Worm (Caenorhabditis elegans) whole organism, L4 larva: ENCODE data around the gene Y60A3A.24.

Experiments
- F37D6.2 ChIP-seq: sonication (generic microtip); optimal IDR thresholded peaks from 2 replicates; lab custom pipeline; 2016; ENCODE audit warnings: mild to moderate bottlenecking, missing genetic modification characterization, missing compliant biosample characterization
- Y105C5A.15 ChIP-seq: fragments of 200-800 bp; sonication (Bioruptor generic); IDR thresholded peaks from 2 replicates; pipeline ENCODE4 v1.3.6; 2022; ENCODE audit warnings: missing genetic modification characterization, missing compliant biosample characterization
- ZK337.2 ChIP-seq: fragments of 200-800 bp; sonication (Bioruptor generic); IDR thresholded peaks from 2 replicates; pipeline ENCODE4 v1.3.6; 2022; ENCODE audit warnings: missing genetic modification reagents, missing genetic modification characterization, missing compliant biosample characterization
- ZK546.5 ChIP-seq, 2 experiments: sonication (generic microtip); optimal IDR thresholded peaks; 2 replicates each; lab custom pipeline; 2017; ENCODE audit warnings: missing biosample characterization in 2 of 2, missing genetic modification characterization in 2 of 2
- ctbp-1 ChIP-seq: fragments of 200-800 bp; sonication (Bioruptor generic); IDR thresholded peaks from 2 replicates; pipeline ENCODE4 v1.3.6; 2022; ENCODE audit warnings: missing genetic modification reagents, missing genetic modification characterization, missing compliant biosample characterization
- daf-16 ChIP-seq, 3 experiments: sonication (generic microtip); optimal IDR thresholded peaks; 2 replicates each; lab custom pipeline; 2016 to 2017; ENCODE audit warnings: missing genetic modification characterization in 3 of 3, missing genetic modification reagents in 3 of 3, mild to moderate bottlenecking in 2 of 3, missing compliant biosample characterization in 2 of 3, missing biosample characterization in 1 of 3, moderate library complexity in 1 of 3
- egl-27 ChIP-seq: sonication (generic microtip); optimal IDR thresholded peaks from 3 replicates; lab custom pipeline; 2017; ENCODE audit warnings: missing biosample characterization, missing genetic modification reagents, missing genetic modification characterization
- fkh-10 ChIP-seq: fragments of 150-350 bp; optimal IDR thresholded peaks from 2 replicates; lab custom pipeline; 2014; ENCODE audit warnings: missing biosample characterization, missing genetic modification reagents, missing genetic modification characterization
- mxl-2 ChIP-seq: fragments of 200-800 bp; sonication (Bioruptor generic); conservative IDR thresholded peaks from 2 replicates; pipeline ENCODE4 v1.3.6; 2022; ENCODE audit warnings: missing genetic modification reagents, missing genetic modification characterization, missing compliant biosample characterization
- nhr-77 ChIP-seq: fragments of 150-350 bp; optimal IDR thresholded peaks from 2 replicates; lab custom pipeline; 2014; ENCODE audit warnings: missing biosample characterization, missing genetic modification characterization
- skn-1 ChIP-seq: fragments of 150-350 bp; optimal IDR thresholded peaks from 2 replicates; lab custom pipeline; 2014; ENCODE audit warnings: missing biosample characterization, missing genetic modification characterization
- spr-1 ChIP-seq: sonication (generic microtip); optimal IDR thresholded peaks from 2 replicates; lab custom pipeline; 2016; ENCODE audit warnings: mild to moderate bottlenecking, missing genetic modification characterization, missing compliant biosample characterization
- unc-62 ChIP-seq, 3 experiments: fragments of 150-350 bp in 1 of 3; sonication (generic microtip); optimal IDR thresholded peaks in 2 of 3; peaks in 1 of 3; 1 replicate in 1 of 3; 2 replicates in 2 of 3; lab custom pipeline; 2014 to 2017; ENCODE audit warnings: missing biosample characterization in 3 of 3, missing genetic modification characterization in 3 of 3, missing genetic modification reagents in 3 of 3, missing genotype in 1 of 3
- ztf-11 ChIP-seq: fragments of 150-350 bp; optimal IDR thresholded peaks from 2 replicates; lab custom pipeline; 2014; ENCODE audit warnings: missing biosample characterization, missing genetic modification characterization

DNA sequence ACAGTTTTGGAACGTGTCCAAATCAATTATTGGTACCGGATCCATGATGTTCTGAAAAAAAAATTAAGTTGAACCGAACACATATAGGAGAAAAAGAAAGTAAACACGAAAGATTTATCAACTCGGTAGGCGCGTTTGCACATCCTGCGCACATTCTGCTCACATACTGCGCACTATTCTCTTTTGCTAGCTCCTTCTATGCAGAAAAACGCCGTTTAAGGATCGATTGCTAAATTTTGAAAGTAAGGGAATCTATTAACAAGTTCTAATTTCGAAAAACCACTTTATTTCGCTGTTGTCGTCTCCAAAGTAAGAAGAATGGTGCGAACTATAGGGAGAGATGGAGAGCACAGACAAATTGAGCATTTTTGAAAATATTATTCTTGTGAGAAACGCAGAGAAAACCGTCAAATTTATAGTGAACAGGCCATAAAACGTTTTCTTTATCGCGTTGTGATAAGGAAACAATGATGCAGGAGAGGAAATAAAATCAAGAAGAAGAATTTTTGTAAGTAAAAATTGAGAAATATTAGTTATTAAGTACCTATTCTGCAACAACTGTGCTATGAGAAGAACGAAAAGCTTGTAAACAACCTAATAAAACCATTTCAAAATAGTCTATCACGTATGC is at the start of gene Y60A3A.24:
- TF ChIP-seq F37D6.2 (tag; lab: Kevin White, UChicago), result no peak
- TF ChIP-seq Y105C5A.15, result no peak
- no peak for TF ChIP-seq skn-1
- TF ChIP-seq unc-62 (GFP tag; optimal IDR thresholded peaks at IDR 0.05 in 1 of 2; lab: Kevin White, UChicago), result no peak
- TF ChIP-seq unc-62 (tag; optimal IDR thresholded peaks at IDR 0.05; lab: Kevin White, UChicago), result no peak
- peak; percentile 16 for TF ChIP-seq nhr-77 (tag; lab: Kevin White, UChicago)
- TF ChIP-seq fkh-10, result no peak
- TF ChIP-seq spr-1, result no peak
- no peak for TF ChIP-seq ZK337.2 (GFP tag; lab: Robert Waterston, UW)
- TF ChIP-seq egl-27 (tag; lab: Kevin White, UChicago), result no peak
- TF ChIP-seq ztf-11 (tag; lab: Kevin White, UChicago), result no peak
- no peak for TF ChIP-seq ZK546.5 (tag; optimal IDR thresholded peaks at IDR 0.05; lab: Kevin White, UChicago)
- no peak for TF ChIP-seq daf-16 (GFP tag; optimal IDR thresholded peaks at IDR 0.05; lab: Kevin White, UChicago)
- TF ChIP-seq daf-16 (tag; optimal IDR thresholded peaks at IDR 0.05; lab: Kevin White, UChicago), result peak; percentile 68
- no peak for TF ChIP-seq ctbp-1 (GFP tag; lab: Robert Waterston, UW)
- no peak for TF ChIP-seq mxl-2 (GFP tag; lab: Robert Waterston, UW)
